Fruit fly (Drosophila melanogaster) S2 (cell line): ENCODE results near the gene CG14572.

ENCODE experiments used
- CG8478 ChIP-seq: fragments of >200 bp; optimal IDR thresholded peaks from 2 replicates; lab custom pipeline; 2018
- CTCF ChIP-seq, 2 experiments: fragments of >200 bp; optimal IDR thresholded peaks; 2 replicates each; lab custom pipeline; 2018

dm6 chr3L:21706144-21706926, 35.0 kb upstream of the CG14572 start, which contains the start of gene CG32447:
- TF ChIP-seq CG8478 (lab: Kevin White, UChicago) (no peak), CTCF (optimal IDR thresholded peaks at IDR 0.05; lab: Kevin White, UChicago) (no peak)
